Worm (Caenorhabditis elegans) whole organism, L1 larva: Measurements from ENCODE around the gene F52G3.8.

Source experiments
- C34B4.2 ChIP-seq: sonication (generic microtip); optimal IDR thresholded peaks from 2 replicates; lab custom pipeline; 2017; ENCODE audit warnings: mild to moderate bottlenecking, missing genetic modification characterization, missing compliant biosample characterization
- F16B12.6 ChIP-seq: fragments of 150-350 bp; optimal IDR thresholded peaks from 2 replicates; lab custom pipeline; 2014; ENCODE audit warnings: missing biosample characterization, missing genetic modification characterization
- ceh-63 ChIP-seq: fragments of 200-800 bp; sonication (Bioruptor generic); optimal IDR thresholded peaks from 2 replicates; lab custom pipeline; 2018; ENCODE audit warnings: mild to moderate bottlenecking, missing genetic modification characterization, missing compliant biosample characterization
- ceh-8 ChIP-seq: fragments of 200-800 bp; sonication (Bioruptor generic); optimal IDR thresholded peaks from 2 replicates; lab custom pipeline; 2018; ENCODE audit warnings: mild to moderate bottlenecking, missing genetic modification characterization, moderate library complexity, missing compliant biosample characterization
- ceh-82 ChIP-seq, 3 experiments: fragments of 150-350 bp in 1 of 3; sonication (generic microtip) in 2 of 3; optimal IDR thresholded peaks; 2 replicates each; lab custom pipeline; 2014 to 2017; ENCODE audit warnings: missing biosample characterization in 3 of 3, missing genetic modification characterization in 3 of 3
- ces-1 ChIP-seq: fragments of 150-350 bp; optimal IDR thresholded peaks from 2 replicates; lab custom pipeline; 2014; ENCODE audit warnings: missing biosample characterization, missing genetic modification reagents, missing genetic modification characterization
- egl-13 ChIP-seq: sonication (generic microtip); optimal IDR thresholded peaks from 2 replicates; lab custom pipeline; 2016; ENCODE audit warnings: missing genotype, missing genetic modification reagents, missing genetic modification characterization, missing compliant biosample characterization
- egl-27 ChIP-seq, 2 experiments: fragments of 150-350 bp in 1 of 2; sonication (generic microtip); optimal IDR thresholded peaks; 3 replicates each; lab custom pipeline; 2017 to 2018; ENCODE audit warnings: missing biosample characterization in 2 of 2, missing genetic modification characterization in 2 of 2, missing genetic modification reagents in 2 of 2
- elt-2 ChIP-seq: sonication (generic microtip); optimal IDR thresholded peaks from 2 replicates; lab custom pipeline; 2016; ENCODE audit warnings: missing genetic modification characterization, mild to moderate bottlenecking, inconsistent platforms, missing compliant biosample characterization, missing genetic modification reagents
- elt-3 ChIP-seq, 6 experiments: fragments of 150-350 bp in 1 of 6; sonication (generic microtip); optimal IDR thresholded peaks; 2 replicates each; lab custom pipeline; 2017 to 2018; ENCODE audit warnings: missing biosample characterization in 6 of 6, missing genetic modification characterization in 6 of 6, inconsistent platforms in 1 of 6
- ets-5 ChIP-seq: fragments of 200-800 bp; sonication (Bioruptor generic); IDR thresholded peaks from 2 replicates; pipeline ENCODE4 v1.3.6; 2022; ENCODE audit warnings: missing genetic modification characterization, missing compliant biosample characterization
- fos-1 ChIP-seq: fragments of 150-350 bp; optimal IDR thresholded peaks from 2 replicates; lab custom pipeline; 2014; ENCODE audit warnings: missing biosample characterization, missing genetic modification characterization
- hlh-4 ChIP-seq: sonication (generic microtip); optimal IDR thresholded peaks from 2 replicates; lab custom pipeline; 2016; ENCODE audit warnings: mild to moderate bottlenecking, missing genetic modification characterization, missing compliant biosample characterization
- hpl-2 ChIP-seq: fragments of 150-350 bp; optimal IDR thresholded peaks from 2 replicates; lab custom pipeline; 2014; ENCODE audit warnings: missing biosample characterization, missing genetic modification reagents, missing genetic modification characterization
- irx-1 ChIP-seq: sonication (generic microtip); optimal IDR thresholded peaks from 2 replicates; lab custom pipeline; 2016; ENCODE audit warnings: missing genetic modification characterization, missing compliant biosample characterization
- isw-1 ChIP-seq: fragments of 200-800 bp; sonication (Bioruptor generic); IDR thresholded peaks from 2 replicates; pipeline ENCODE4 v1.3.6; 2022; ENCODE audit warnings: missing genetic modification characterization, missing compliant biosample characterization
- lin-14 ChIP-seq: fragments of 200-800 bp; sonication (Bioruptor generic); optimal IDR thresholded peaks from 2 replicates; lab custom pipeline; 2018; ENCODE audit warnings: mild to moderate bottlenecking, missing genetic modification characterization, moderate library complexity, missing compliant biosample characterization
- lin-15B ChIP-seq: fragments of 150-350 bp; sonication (generic microtip); optimal IDR thresholded peaks from 3 replicates; lab custom pipeline; 2014; ENCODE audit warnings: missing biosample characterization, missing genetic modification characterization
- lir-3 ChIP-seq: sonication (generic microtip); optimal IDR thresholded peaks from 2 replicates; lab custom pipeline; 2016; ENCODE audit warnings: mild to moderate bottlenecking, missing genetic modification characterization, moderate library complexity, missing compliant biosample characterization; ENCODE audit not compliant: poor library complexity
- lsy-2 ChIP-seq, 2 experiments: fragments of 150-350 bp; optimal IDR thresholded peaks; 2 replicates each; lab custom pipeline; 2014; ENCODE audit warnings: missing biosample characterization in 2 of 2, missing genetic modification characterization in 2 of 2
- mab-9 ChIP-seq: fragments of 200-800 bp; sonication (Bioruptor generic); IDR thresholded peaks from 2 replicates; pipeline ENCODE4 v1.3.6; 2022; ENCODE audit warnings: missing genetic modification reagents, missing genetic modification characterization, missing compliant biosample characterization
- mdl-1 ChIP-seq, 2 experiments: fragments of 150-350 bp; optimal IDR thresholded peaks; 2 replicates each; lab custom pipeline; 2014 to 2017; ENCODE audit warnings: missing biosample characterization in 2 of 2, missing genetic modification characterization in 2 of 2, inconsistent platforms in 1 of 2
- mef-2 ChIP-seq: fragments of 150-350 bp; optimal IDR thresholded peaks from 2 replicates; lab custom pipeline; 2014; ENCODE audit warnings: missing biosample characterization, missing genetic modification characterization
- nhr-11 ChIP-seq: fragments of 150-350 bp; optimal IDR thresholded peaks from 2 replicates; lab custom pipeline; 2014; ENCODE audit warnings: missing biosample characterization, missing genetic modification characterization
- nhr-12 ChIP-seq: sonication (generic microtip); optimal IDR thresholded peaks from 2 replicates; lab custom pipeline; 2017; ENCODE audit warnings: missing biosample characterization, missing genetic modification characterization
- nhr-28 ChIP-seq: fragments of 150-350 bp; optimal IDR thresholded peaks from 2 replicates; lab custom pipeline; 2014; ENCODE audit warnings: missing biosample characterization, missing genetic modification characterization
- nhr-71 ChIP-seq: sonication (generic microtip); optimal IDR thresholded peaks from 2 replicates; lab custom pipeline; 2016; ENCODE audit warnings: mild to moderate bottlenecking, missing genetic modification characterization, moderate library complexity, missing compliant biosample characterization
- nhr-76 ChIP-seq: sonication (generic microtip); optimal IDR thresholded peaks from 2 replicates; lab custom pipeline; 2017; ENCODE audit warnings: missing biosample characterization, missing genetic modification characterization
- nhr-84 ChIP-seq: sonication (generic microtip); optimal IDR thresholded peaks from 2 replicates; lab custom pipeline; 2017; ENCODE audit warnings: missing biosample characterization, missing genetic modification characterization
- nhr-85 ChIP-seq: sonication (generic microtip); peaks from one replicate; lab custom pipeline; 2016; ENCODE audit warnings: missing genetic modification characterization, inconsistent platforms, missing compliant biosample characterization
- nhr-90 ChIP-seq: sonication (generic microtip); optimal IDR thresholded peaks from 2 replicates; lab custom pipeline; 2016; ENCODE audit warnings: mild to moderate bottlenecking, missing genetic modification characterization, missing compliant biosample characterization; ENCODE audit not compliant: poor library complexity
- pag-3 ChIP-seq: sonication (generic microtip); optimal IDR thresholded peaks from 2 replicates; lab custom pipeline; 2017; ENCODE audit warnings: missing genetic modification characterization, mild to moderate bottlenecking, missing compliant biosample characterization, antibody characterized with exemption, borderline replicate concordance; ENCODE audit not compliant: insufficient read depth
- pax-3 ChIP-seq: fragments of 200-800 bp; sonication (Bioruptor generic); optimal IDR thresholded peaks from 2 replicates; lab custom pipeline; 2018; ENCODE audit warnings: mild to moderate bottlenecking, missing genetic modification characterization, moderate library complexity, missing compliant biosample characterization
- rnt-1 ChIP-seq: sonication (generic microtip); optimal IDR thresholded peaks from 2 replicates; lab custom pipeline; 2016; ENCODE audit warnings: mild to moderate bottlenecking, missing genetic modification characterization, moderate library complexity, missing compliant biosample characterization
- snu-23 ChIP-seq: sonication (generic microtip); optimal IDR thresholded peaks from 2 replicates; lab custom pipeline; 2016; ENCODE audit warnings: missing genetic modification characterization, missing compliant biosample characterization
- sox-4 ChIP-seq: sonication (generic microtip); optimal IDR thresholded peaks from 2 replicates; lab custom pipeline; 2016; ENCODE audit warnings: missing genetic modification characterization, missing compliant biosample characterization
- sptf-1 ChIP-seq: fragments of 150-350 bp; optimal IDR thresholded peaks from 2 replicates; lab custom pipeline; 2014; ENCODE audit warnings: missing biosample characterization, missing genetic modification characterization
- sup-37 ChIP-seq: fragments of 200-800 bp; sonication (Bioruptor generic); optimal IDR thresholded peaks from 2 replicates; lab custom pipeline; 2018; ENCODE audit warnings: mild to moderate bottlenecking, missing genetic modification characterization, missing compliant biosample characterization
- swsn-7 ChIP-seq: sonication (generic microtip); optimal IDR thresholded peaks from 2 replicates; lab custom pipeline; 2016; ENCODE audit warnings: missing genetic modification characterization, missing compliant biosample characterization
- tbx-2 ChIP-seq: sonication (generic microtip); optimal IDR thresholded peaks from 2 replicates; lab custom pipeline; 2016; ENCODE audit warnings: missing genetic modification characterization, missing compliant biosample characterization
- unc-130 ChIP-seq: fragments of 150-350 bp; optimal IDR thresholded peaks from 2 replicates; lab custom pipeline; 2017; ENCODE audit warnings: missing biosample characterization, missing genetic modification characterization, inconsistent platforms
- unc-30 ChIP-seq: sonication (generic microtip); optimal IDR thresholded peaks from 2 replicates; lab custom pipeline; 2017; ENCODE audit warnings: missing biosample characterization, missing genetic modification characterization
- unc-62 ChIP-seq: fragments of 150-350 bp; optimal IDR thresholded peaks from 2 replicates; lab custom pipeline; 2014; ENCODE audit warnings: missing biosample characterization, missing genetic modification reagents, missing genetic modification characterization
- vab-15 ChIP-seq: sonication (generic microtip); optimal IDR thresholded peaks from 2 replicates; lab custom pipeline; 2017; ENCODE audit warnings: missing genotype, mild to moderate bottlenecking, missing genetic modification characterization, missing compliant biosample characterization
- xbp-1 ChIP-seq: sonication (generic microtip); optimal IDR thresholded peaks from 2 replicates; lab custom pipeline; 2016; ENCODE audit warnings: missing genetic modification characterization, missing compliant biosample characterization
- ztf-4 ChIP-seq: fragments of 150-350 bp; optimal IDR thresholded peaks from 2 replicates; lab custom pipeline; 2014; ENCODE audit warnings: missing biosample characterization, missing genetic modification characterization

Gene F52G3.8

DNA sequence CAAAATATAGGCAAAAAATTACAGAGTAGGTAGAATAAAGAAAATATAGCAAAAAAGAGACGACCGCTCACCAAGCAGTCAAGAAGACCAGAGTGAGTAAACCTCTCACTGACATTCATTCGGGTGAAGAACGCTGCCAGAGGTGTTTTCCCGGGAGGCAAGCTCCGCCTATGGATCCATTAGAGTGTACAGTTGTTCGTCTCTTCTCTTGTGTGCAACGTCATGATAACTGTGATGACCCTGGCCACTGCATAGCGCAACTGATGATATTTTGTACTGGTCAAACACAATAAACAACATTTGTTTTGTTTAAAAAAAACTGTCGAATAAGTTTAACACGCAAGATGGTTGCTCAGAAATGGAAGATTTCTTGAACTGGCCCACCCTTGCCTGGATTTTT, at the start of gene F52G3.8:
TSS of gene F52G3.8 (minus strand) at position 101 of the 400 bp plus-strand sequence.
- TF ChIP-seq lin-15B (no peak), sup-37 (no peak), snu-23 (no peak)

DNA sequence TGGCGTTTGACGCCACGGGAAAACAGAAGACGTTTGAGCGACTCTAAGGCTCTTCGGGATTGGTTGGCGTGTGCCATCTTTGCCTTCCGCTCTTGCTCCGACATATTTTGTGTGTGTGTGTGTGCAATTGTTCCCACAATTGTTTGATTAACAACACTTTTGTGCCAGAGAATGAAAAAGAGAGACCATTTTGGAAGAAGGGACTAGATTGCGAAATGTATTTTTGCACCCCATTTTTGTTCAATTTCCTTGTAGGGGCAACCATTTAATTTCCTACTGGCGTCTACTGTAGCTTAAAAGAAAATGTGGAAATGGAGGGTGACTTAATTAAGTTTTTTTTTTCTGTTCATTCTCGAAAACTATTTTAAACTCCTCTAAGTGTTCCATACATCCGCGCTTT, 49.4 kb upstream of the F52G3.8 start:
- TF ChIP-seq unc-62 (GFP tag; lab: Kevin White, UChicago) (no peak), lin-14 (GFP tag; lab: Kevin White, UChicago) (peak; percentile 58), egl-27 (tag; optimal IDR thresholded peaks at IDR 0.05; lab: Kevin White, UChicago) (no peak), elt-3 (tag; optimal IDR thresholded peaks at IDR 0.05; lab: Kevin White, UChicago) (no peak), lsy-2 (tag; optimal IDR thresholded peaks at IDR 0.05; lab: Kevin White, UChicago) (peak in 1 of 2 experiments; percentile 35), ets-5 (GFP tag; lab: Robert Waterston, UW) (no peak), swsn-7 (tag; lab: Kevin White, UChicago) (no peak), unc-30 (no peak), sptf-1 (tag; lab: Kevin White, UChicago) (no peak), nhr-11 (tag; lab: Kevin White, UChicago) (no peak), sox-4 (tag; lab: Kevin White, UChicago) (no peak), nhr-76 (tag; lab: Kevin White, UChicago) (no peak), ceh-63 (GFP tag; lab: Kevin White, UChicago) (no peak), isw-1 (GFP tag; lab: Robert Waterston, UW) (no peak), hlh-4 (tag; lab: Kevin White, UChicago) (no peak), nhr-84 (tag; lab: Kevin White, UChicago) (no peak), mdl-1 (tag; optimal IDR thresholded peaks at IDR 0.05; lab: Kevin White, UChicago) (no peak), nhr-71 (peak; percentile 32), mef-2 (tag; lab: Kevin White, UChicago) (no peak), ceh-82 (tag; optimal IDR thresholded peaks at IDR 0.05; lab: Kevin White, UChicago) (peak in 1 of 3 experiments; percentile 19), C34B4.2 (no peak), F16B12.6 (no peak), egl-13 (tag; lab: Kevin White, UChicago) (no peak), ces-1 (GFP tag; lab: Kevin White, UChicago) (no peak), ztf-4 (tag; lab: Kevin White, UChicago) (no peak), hpl-2 (GFP tag; lab: Kevin White, UChicago) (no peak), tbx-2 (tag; lab: Kevin White, UChicago) (no peak), pax-3 (tag; lab: Kevin White, UChicago) (no peak), xbp-1 (tag; lab: Kevin White, UChicago) (peak; percentile 44)
- TF ChIP-seq, all 84 proteins: peak for 5

DNA sequence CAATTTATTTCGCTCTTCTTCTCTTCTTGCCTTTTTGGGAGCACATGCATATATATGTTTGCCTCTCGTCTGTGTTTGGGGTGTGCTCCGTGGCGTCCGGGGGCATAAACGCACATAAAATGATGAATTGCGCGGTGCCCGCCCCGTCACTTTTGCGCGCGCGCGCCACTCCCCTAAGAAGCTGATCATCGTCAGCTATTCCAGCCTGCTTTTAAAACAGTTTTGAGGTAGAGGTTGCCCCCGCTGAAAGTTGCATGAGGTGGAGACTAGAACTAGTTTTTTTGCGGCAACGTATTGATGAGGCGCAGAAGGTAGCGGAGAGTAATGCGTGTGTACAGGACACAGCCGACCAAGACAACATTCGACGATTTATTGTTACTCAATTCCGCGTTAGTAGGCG, 46.9 kb upstream of the F52G3.8 start:
- TF ChIP-seq nhr-12 (tag; lab: Kevin White, UChicago) (no peak), vab-15 (no peak), nhr-85 (tag; lab: Kevin White, UChicago) (peak; percentile 54)

DNA sequence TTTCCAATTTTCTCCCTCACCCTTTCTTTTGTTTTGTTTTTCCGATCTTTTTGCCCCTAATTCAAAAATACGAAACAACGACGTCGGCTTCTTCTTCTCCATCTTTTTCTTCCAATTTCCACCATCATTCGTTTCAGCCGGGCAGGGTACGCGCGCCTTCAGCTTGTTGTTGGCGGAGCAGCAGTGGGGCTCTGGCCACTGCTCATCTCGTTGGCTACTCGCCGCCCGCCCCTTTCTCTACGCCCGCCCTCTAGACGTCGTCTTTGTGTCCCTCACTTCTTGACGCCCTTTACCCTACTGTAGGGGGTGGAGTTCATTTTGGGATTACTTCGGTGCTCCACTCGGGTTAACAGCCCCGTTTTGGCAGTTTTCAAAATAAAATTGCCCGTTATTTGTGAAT, 46.2 kb upstream of the F52G3.8 start:
- no peak for TF ChIP-seq nhr-90 (tag; lab: Kevin White, UChicago)
- no peak for TF ChIP-seq unc-130 (tag; lab: Kevin White, UChicago)
- no peak for TF ChIP-seq irx-1 (tag; lab: Kevin White, UChicago)
- TF ChIP-seq mab-9 (GFP tag; lab: Robert Waterston, UW), result no peak
- TF ChIP-seq rnt-1, result no peak
- peak; percentile 39 for TF ChIP-seq lin-14 (GFP tag; lab: Kevin White, UChicago)
- TF ChIP-seq nhr-28 (tag; lab: Kevin White, UChicago), result no peak
- no peak for TF ChIP-seq ceh-8 (GFP tag; lab: Kevin White, UChicago)
- no peak for TF ChIP-seq ztf-4 (tag; lab: Kevin White, UChicago)
- no peak for TF ChIP-seq lir-3 (tag; lab: Kevin White, UChicago)
- no peak for TF ChIP-seq hpl-2 (GFP tag; lab: Kevin White, UChicago)
- TF ChIP-seq fos-1 (tag; lab: Kevin White, UChicago), result no peak
- no peak for TF ChIP-seq pag-3 (tag; lab: Kevin White, UChicago)
- no peak for TF ChIP-seq elt-2 (tag; lab: Kevin White, UChicago)
- peak in 1 of 2 experiments; percentile 6 for TF ChIP-seq lsy-2 (tag; optimal IDR thresholded peaks at IDR 0.05; lab: Kevin White, UChicago)
- no peak for TF ChIP-seq ceh-63 (GFP tag; lab: Kevin White, UChicago)
